Worm (Caenorhabditis elegans): Measurements from ENCODE around the gene R08C7.8.

- TF ChIP-seq ahr-1 (tag; optimal IDR thresholded peaks at IDR 0.05) (no peak), syd-9 (tag; optimal IDR thresholded peaks at IDR 0.05) (no peak), dmd-4 (tag; optimal IDR thresholded peaks at IDR 0.05; ENCODE audit: borderline replicate concordance) (no peak), tbx-2 (tag; optimal IDR thresholded peaks at IDR 0.05) (no peak), lin-11 (tag; optimal IDR thresholded peaks at IDR 0.05) (no peak), fkh-6 (tag; optimal IDR thresholded peaks at IDR 0.05) (no peak), nfya-1 (tag; optimal IDR thresholded peaks at IDR 0.05) (no peak), npax-4 (tag; optimal IDR thresholded peaks at IDR 0.05) (no peak), unc-55 (GFP tag; optimal IDR thresholded peaks at IDR 0.05) (no peak), ama-1 (optimal IDR thresholded peaks at IDR 0.05) (no peak)
These were observed 22.3 kb upstream of the R08C7.8 start for ce11 chrIV:4456658-4457057.

Data from whole organism, late embryonic.